Worm (Caenorhabditis elegans): ENCODE results near the gene cyp-14A5.

DNA sequence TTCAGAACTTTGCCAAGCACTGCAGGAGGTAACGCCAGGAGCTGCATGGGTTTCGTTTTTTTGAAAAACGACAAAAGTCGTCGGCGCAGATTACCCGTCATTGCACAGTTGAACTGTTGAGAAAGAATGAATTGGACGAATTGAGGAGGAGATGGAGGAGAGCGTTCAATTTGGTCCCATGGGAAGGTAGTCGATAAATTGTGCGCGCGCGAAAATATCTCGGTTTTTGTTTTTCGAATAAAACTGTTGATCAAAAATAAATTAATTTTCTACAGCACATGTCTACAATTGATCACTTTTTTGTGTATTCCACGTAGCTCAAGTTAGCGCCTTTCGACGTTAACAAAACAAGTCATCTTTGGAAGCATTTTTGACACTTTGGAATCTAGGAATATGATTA, 3.2 kb downstream of the cyp-14A5 start, which contains the start of gene F08F3.6:
- TF ChIP-seq saeg-2 (GFP tag; IDR thresholded peaks at IDR 0.05), result no peak
- no peak for TF ChIP-seq nhr-11 (tag; optimal IDR thresholded peaks at IDR 0.05)
- no peak for TF ChIP-seq ceh-62 (tag; optimal IDR thresholded peaks at IDR 0.05)
- no peak for TF ChIP-seq dpl-1 (GFP tag; optimal IDR thresholded peaks at IDR 0.05)
